Worm (Caenorhabditis elegans): Measurements from ENCODE around the gene Y43B11AR.3.

Gene Y43B11AR.3

DNA sequence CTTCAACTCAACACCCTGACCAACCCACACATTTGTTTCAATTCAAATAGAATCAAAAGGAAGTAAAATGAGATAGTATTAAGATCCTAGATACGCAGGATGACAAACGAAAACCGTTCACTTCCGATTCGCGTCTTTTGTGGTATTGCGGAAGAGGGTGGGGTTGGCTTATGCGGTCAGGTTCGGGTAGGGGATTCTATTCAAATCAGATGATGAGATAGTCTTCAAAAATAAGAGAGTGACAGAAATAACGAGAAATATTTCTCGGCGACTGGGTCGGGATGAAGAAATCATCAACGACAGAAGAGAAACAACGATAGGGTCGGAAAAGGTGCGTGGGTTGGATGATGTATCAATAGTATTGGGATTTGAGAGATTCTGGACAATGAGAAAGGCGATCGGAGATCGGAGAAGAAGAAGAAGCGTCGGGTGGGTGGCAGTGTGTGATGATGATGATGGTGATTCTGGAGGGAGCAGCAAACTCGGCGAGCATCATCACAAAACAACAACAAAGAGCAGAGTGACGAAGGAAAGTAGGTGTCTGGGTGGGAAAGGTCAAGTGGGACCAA, 12.0 kb upstream of the Y43B11AR.3 start:
- no peak for TF ChIP-seq sdz-38 (tag; optimal IDR thresholded peaks at IDR 0.05)
- peak; percentile 18; the same call in 1 of the 2 replicates for TF ChIP-seq hmg-1.2 (GFP tag; IDR thresholded peaks at IDR 0.05)

DNA sequence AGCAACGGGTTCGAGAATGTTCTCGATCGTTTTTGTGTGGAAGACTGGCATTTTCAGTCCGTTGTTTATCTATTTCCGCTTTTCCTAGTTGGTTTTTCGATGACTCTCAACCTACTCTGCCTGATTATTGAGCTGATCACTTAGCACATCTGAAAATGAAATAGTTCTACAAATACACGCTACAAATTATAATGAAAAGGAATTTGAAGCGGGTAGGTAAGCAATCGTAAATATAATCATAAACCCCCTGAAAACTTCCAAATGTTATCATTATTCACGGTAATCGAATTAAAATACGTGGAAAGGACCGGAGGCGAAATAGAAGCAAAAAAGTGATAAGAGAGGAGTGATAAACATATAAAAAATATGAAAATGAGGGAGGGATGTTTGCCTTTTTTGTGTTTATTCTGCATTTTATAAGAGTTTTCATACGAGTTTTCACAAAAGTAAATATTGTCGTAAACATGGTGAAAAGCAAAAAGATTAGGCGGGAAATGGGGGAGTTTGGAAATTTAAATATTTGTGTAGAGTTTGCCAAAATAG, 10.8 kb upstream of the Y43B11AR.3 start, which contains the start of gene deb-1:
Gene deb-1 (minus strand): TSS at position 51 of the 543 bp plus-strand sequence.
- TF ChIP-seq ceh-27 (GFP tag; optimal IDR thresholded peaks at IDR 0.05): no peak
- no peak for TF ChIP-seq somi-1 (GFP tag; optimal IDR thresholded peaks at IDR 0.05)
- TF ChIP-seq him-1 (tag; optimal IDR thresholded peaks at IDR 0.05): no peak
- TF ChIP-seq lin-26 (GFP tag; IDR thresholded peaks at IDR 0.05): no peak
- no peak for TF ChIP-seq tbx-9 (tag; optimal IDR thresholded peaks at IDR 0.05; ENCODE audit: borderline replicate concordance)
- TF ChIP-seq nhr-80 (tag; optimal IDR thresholded peaks at IDR 0.05): no peak
- no peak for TF ChIP-seq ztf-18 (tag; optimal IDR thresholded peaks at IDR 0.05)
- TF ChIP-seq mel-28 (tag; optimal IDR thresholded peaks at IDR 0.05; ENCODE audit: borderline replicate concordance): no peak
- TF ChIP-seq aptf-3 (GFP tag; IDR thresholded peaks at IDR 0.05): no peak
- no peak for TF ChIP-seq nhr-90 (tag; optimal IDR thresholded peaks at IDR 0.05)
- TF ChIP-seq nfya-2 (GFP tag; IDR thresholded peaks at IDR 0.05): no peak
- TF ChIP-seq attf-3 (GFP tag; conservative IDR thresholded peaks at IDR 0.05): no peak

DNA sequence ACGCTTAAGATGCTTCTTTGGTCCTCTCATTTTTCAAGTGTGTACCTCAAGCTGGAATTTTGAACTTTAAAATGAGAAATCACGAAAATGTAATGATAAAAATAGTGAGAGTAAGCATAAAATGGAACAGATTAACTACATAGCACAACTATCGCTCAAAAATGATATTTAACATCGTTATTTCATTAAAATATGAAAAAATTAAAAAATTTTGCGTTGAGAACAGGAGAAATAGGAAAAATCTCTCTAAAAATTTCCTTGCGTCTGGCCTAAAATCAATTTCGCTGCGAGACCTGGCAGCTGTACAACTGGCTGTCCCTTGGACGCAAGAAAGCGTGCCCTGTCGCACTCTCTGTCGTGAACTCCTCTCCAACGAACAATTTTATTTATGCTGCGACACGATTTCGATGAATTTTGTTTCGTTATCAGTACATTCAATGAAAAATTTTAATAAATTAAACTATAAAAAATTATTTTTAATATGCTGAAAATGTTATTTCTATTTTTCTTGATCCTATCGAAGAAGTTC, 1.2 kb upstream of the Y43B11AR.3 start, which contains the start of gene rps-4:
Gene rps-4 (minus strand): TSS at position 51 of the 529 bp plus-strand sequence.
- TF ChIP-seq B0019.2 (GFP tag; conservative IDR thresholded peaks at IDR 0.05): no peak
- no peak for TF ChIP-seq gei-17 (GFP tag; optimal IDR thresholded peaks at IDR 0.05)
- no peak for TF ChIP-seq nhr-120 (GFP tag; IDR thresholded peaks at IDR 0.05)
- TF ChIP-seq ceh-58 (GFP tag; IDR thresholded peaks at IDR 0.05): no peak
- no peak for TF ChIP-seq rec-8 (tag; optimal IDR thresholded peaks at IDR 0.05)
- TF ChIP-seq madf-6 (GFP tag; IDR thresholded peaks at IDR 0.05): peak; percentile 75
- no peak for TF ChIP-seq T07F8.4 (tag; optimal IDR thresholded peaks at IDR 0.05)
- no peak for TF ChIP-seq attf-6 (GFP tag; IDR thresholded peaks at IDR 0.05)
- no peak for TF ChIP-seq mel-28 (tag; optimal IDR thresholded peaks at IDR 0.05; ENCODE audit: borderline replicate concordance)
- TF ChIP-seq lin-40 (tag; optimal IDR thresholded peaks at IDR 0.05): peak; percentile 71
- TF ChIP-seq F37B4.10 (GFP tag; IDR thresholded peaks at IDR 0.05): no peak
- no peak for TF ChIP-seq F57C9.4 (tag; optimal IDR thresholded peaks at IDR 0.05)
- TF ChIP-seq chd-7 (tag; optimal IDR thresholded peaks at IDR 0.05): no peak
- no peak for TF ChIP-seq T26A5.8 (tag; optimal IDR thresholded peaks at IDR 0.05)
- peak; percentile 73 for TF ChIP-seq lin-54 (GFP tag; optimal IDR thresholded peaks at IDR 0.05)
- TF ChIP-seq nhr-27 (tag; optimal IDR thresholded peaks at IDR 0.05): no peak
- TF ChIP-seq akir-1 (GFP tag; optimal IDR thresholded peaks at IDR 0.05): no peak
- TF ChIP-seq let-526 (GFP tag; IDR thresholded peaks at IDR 0.05): no peak
- peak; percentile 47 for TF ChIP-seq dpl-1 (GFP tag; optimal IDR thresholded peaks at IDR 0.05)
- no peak for TF ChIP-seq egl-44 (GFP tag; IDR thresholded peaks at IDR 0.05)
- peak; percentile 24; the same call in 1 of the 2 replicates for TF ChIP-seq ekl-4 (GFP tag; IDR thresholded peaks at IDR 0.05)
- peak; percentile 62 for TF ChIP-seq nhr-80 (tag; optimal IDR thresholded peaks at IDR 0.05)
- TF ChIP-seq mxl-1 (tag; optimal IDR thresholded peaks at IDR 0.05): no peak
- TF ChIP-seq unc-130 (GFP tag; optimal IDR thresholded peaks at IDR 0.05): peak; percentile 8
- TF ChIP-seq nhr-90 (tag; optimal IDR thresholded peaks at IDR 0.05): no peak
- no peak for TF ChIP-seq fkh-3 (tag; optimal IDR thresholded peaks at IDR 0.05)
- TF ChIP-seq ztf-28 (GFP tag; IDR thresholded peaks at IDR 0.05): no peak
- TF ChIP-seq hmg-20 (GFP tag; IDR thresholded peaks at IDR 0.05): no peak
- no peak for TF ChIP-seq ztf-3 (GFP tag; optimal IDR thresholded peaks at IDR 0.05)
- no peak for TF ChIP-seq F57A8.1 (GFP tag; optimal IDR thresholded peaks at IDR 0.05)
- TF ChIP-seq dpff-1 (tag; optimal IDR thresholded peaks at IDR 0.05): no peak
- no peak for TF ChIP-seq lsy-27 (tag; optimal IDR thresholded peaks at IDR 0.05; ENCODE audit: borderline replicate concordance, insufficient read depth)
- no peak for TF ChIP-seq nhr-179 (tag; optimal IDR thresholded peaks at IDR 0.05)
- peak; percentile 64 for TF ChIP-seq D2030.7 (GFP tag; IDR thresholded peaks at IDR 0.05)
